Worm (Caenorhabditis elegans) whole organism, early embryonic: Measurements from ENCODE around the gene mrpl-18.

Experiments used
- F13C5.2 ChIP-seq: sonication (generic microtip); optimal IDR thresholded peaks from 2 replicates; lab custom pipeline; 2017; ENCODE audit warnings: mild to moderate bottlenecking, missing genetic modification characterization, inconsistent platforms, missing compliant biosample characterization
- ama-1 ChIP-seq: fragments of 150-350 bp; optimal IDR thresholded peaks from 2 replicates; lab custom pipeline; 2014
- ets-7 ChIP-seq: sonication (generic microtip); optimal IDR thresholded peaks from 2 replicates; lab custom pipeline; 2016; ENCODE audit warnings: missing genotype, missing genetic modification characterization, missing compliant biosample characterization
- flt-1 ChIP-seq: fragments of 200-800 bp; sonication (Bioruptor generic); IDR thresholded peaks from 2 replicates; pipeline ENCODE4 v1.3.6; 2022; ENCODE audit warnings: missing genetic modification characterization, missing compliant biosample characterization
- hmbx-1 ChIP-seq: sonication (generic microtip); optimal IDR thresholded peaks from 2 replicates; lab custom pipeline; 2016; ENCODE audit warnings: mild to moderate bottlenecking, missing genetic modification characterization, missing compliant biosample characterization
- hmg-4 ChIP-seq: fragments of 200-800 bp; sonication (Bioruptor generic); optimal IDR thresholded peaks from 2 replicates; lab custom pipeline; 2018; ENCODE audit warnings: mild to moderate bottlenecking, missing genetic modification characterization, missing compliant biosample characterization
- pes-1 ChIP-seq: fragments of 200-800 bp; sonication (Bioruptor generic); IDR thresholded peaks from 2 replicates; pipeline ENCODE4 v1.3.6; 2022; ENCODE audit warnings: missing genetic modification reagents, missing genetic modification characterization, missing compliant biosample characterization
- tbx-11 ChIP-seq: fragments of 200-800 bp; sonication (Bioruptor generic); IDR thresholded peaks from 2 replicates; pipeline ENCODE4 v1.3.6; 2022; ENCODE audit warnings: missing genetic modification characterization, missing compliant biosample characterization
- tra-4 ChIP-seq: sonication (generic microtip); optimal IDR thresholded peaks from 2 replicates; lab custom pipeline; 2017; ENCODE audit warnings: missing genetic modification characterization, missing compliant biosample characterization

- TF ChIP-seq hmg-4 (GFP tag; lab: Kevin White, UChicago), result peak; percentile 51
- no peak for TF ChIP-seq tbx-11
- no peak for TF ChIP-seq F13C5.2 (tag; lab: Kevin White, UChicago)
- no peak for TF ChIP-seq flt-1
- TF ChIP-seq hmbx-1 (tag; lab: Kevin White, UChicago), result no peak
- TF ChIP-seq ets-7, result no peak
- no peak for TF ChIP-seq tra-4 (tag; lab: Kevin White, UChicago)
- TF ChIP-seq ama-1 (lab: Kevin White, UChicago), result no peak
- no peak for TF ChIP-seq pes-1 (GFP tag; lab: Robert Waterston, UW)
Measured at ce11 chrIII:8132496-8132895, 12.3 kb upstream of the mrpl-18 start.
